Worm (Caenorhabditis elegans) whole organism, L3 larva: Measurements from ENCODE around the gene Y59E9AL.8.
"Not testable (repeated sequence)": the region's sequence is repeated elsewhere in the genome, so short reads cannot be mapped to it uniquely, and the experiment has no call there.

ENCODE experiments used
- R02D3.7 ChIP-seq: fragments of 150-350 bp; optimal IDR thresholded peaks from 2 replicates; lab custom pipeline; 2014; ENCODE audit warnings: missing biosample characterization, missing genetic modification characterization
- ZK546.5 ChIP-seq: sonication (generic microtip); optimal IDR thresholded peaks from 2 replicates; lab custom pipeline; 2017; ENCODE audit warnings: missing biosample characterization, missing genetic modification characterization
- ceh-16 ChIP-seq: sonication (generic microtip); optimal IDR thresholded peaks from 2 replicates; lab custom pipeline; 2017; ENCODE audit warnings: missing biosample characterization, missing genetic modification characterization
- ceh-28 ChIP-seq: fragments of 150-350 bp; optimal IDR thresholded peaks from 2 replicates; lab custom pipeline; 2014; ENCODE audit warnings: missing biosample characterization, missing genetic modification reagents, missing genetic modification characterization
- ceh-82 ChIP-seq: fragments of 150-350 bp; optimal IDR thresholded peaks from 2 replicates; lab custom pipeline; 2014; ENCODE audit warnings: missing biosample characterization, missing genetic modification characterization
- ceh-9 ChIP-seq: sonication (generic microtip); optimal IDR thresholded peaks from 2 replicates; lab custom pipeline; 2018; ENCODE audit warnings: missing biosample characterization, missing genetic modification characterization
- daf-12 ChIP-seq: fragments of 150-350 bp; optimal IDR thresholded peaks from 2 replicates; lab custom pipeline; 2014; ENCODE audit warnings: missing biosample characterization, missing genetic modification reagents, missing genetic modification characterization
- egl-27 ChIP-seq: sonication (generic microtip); optimal IDR thresholded peaks from 4 replicates; lab custom pipeline; 2017; ENCODE audit warnings: missing biosample characterization, missing genetic modification reagents, missing genetic modification characterization
- egl-5 ChIP-seq: fragments of 150-350 bp; optimal IDR thresholded peaks from 2 replicates; lab custom pipeline; 2017; ENCODE audit warnings: missing biosample characterization, missing genetic modification reagents, missing genetic modification characterization, inconsistent platforms
- elt-1 ChIP-seq: fragments of 150-350 bp; optimal IDR thresholded peaks from 2 replicates; lab custom pipeline; 2014; ENCODE audit warnings: missing biosample characterization, missing genetic modification characterization
- eor-1 ChIP-seq, 2 experiments: fragments of 150-350 bp; optimal IDR thresholded peaks; 2 replicates each; lab custom pipeline; 2014 to 2018; ENCODE audit warnings: missing biosample characterization in 2 of 2, missing genetic modification characterization in 2 of 2
- hmg-11 ChIP-seq: sonication (generic microtip); optimal IDR thresholded peaks from 2 replicates; lab custom pipeline; 2016; ENCODE audit warnings: missing genetic modification characterization, missing compliant biosample characterization
- jun-1 ChIP-seq: fragments of 150-350 bp; optimal IDR thresholded peaks from 2 replicates; lab custom pipeline; 2014; ENCODE audit warnings: missing biosample characterization, missing genetic modification reagents, missing genetic modification characterization
- lin-15B ChIP-seq: fragments of 150-350 bp; optimal IDR thresholded peaks from 2 replicates; lab custom pipeline; 2014; ENCODE audit warnings: missing biosample characterization, missing genetic modification characterization
- mdl-1 ChIP-seq: fragments of 150-350 bp; optimal IDR thresholded peaks from 2 replicates; lab custom pipeline; 2014; ENCODE audit warnings: missing biosample characterization, missing genetic modification characterization
- nfya-1 ChIP-seq: sonication (generic microtip); optimal IDR thresholded peaks from 2 replicates; lab custom pipeline; 2017; ENCODE audit warnings: missing genetic modification characterization, mild to moderate bottlenecking, missing compliant biosample characterization, antibody characterized with exemption, moderate library complexity; ENCODE audit not compliant: insufficient read depth
- nhr-12 ChIP-seq: fragments of 150-350 bp; optimal IDR thresholded peaks from 2 replicates; lab custom pipeline; 2014; ENCODE audit warnings: missing biosample characterization, missing genetic modification characterization
- nhr-23 ChIP-seq: fragments of 150-350 bp; optimal IDR thresholded peaks from 2 replicates; lab custom pipeline; 2014; ENCODE audit warnings: missing biosample characterization, missing genetic modification reagents, missing genetic modification characterization
- nhr-25 ChIP-seq: sonication (generic microtip); optimal IDR thresholded peaks from 2 replicates; lab custom pipeline; 2017; ENCODE audit warnings: missing biosample characterization, missing genetic modification characterization
- nhr-28 ChIP-seq: fragments of 150-350 bp; optimal IDR thresholded peaks from 2 replicates; lab custom pipeline; 2014; ENCODE audit warnings: missing biosample characterization, missing genetic modification characterization
- nhr-43 ChIP-seq: sonication (generic microtip); optimal IDR thresholded peaks from 2 replicates; lab custom pipeline; 2016; ENCODE audit warnings: mild to moderate bottlenecking, missing genetic modification characterization, missing compliant biosample characterization; ENCODE audit not compliant: poor library complexity, severe bottlenecking
- nhr-67 ChIP-seq: fragments of 150-350 bp; optimal IDR thresholded peaks from 2 replicates; lab custom pipeline; 2014; ENCODE audit warnings: missing biosample characterization, missing genetic modification characterization
- nhr-76 ChIP-seq: fragments of 150-350 bp; sonication (generic microtip); optimal IDR thresholded peaks from 5 replicates; lab custom pipeline; 2014; ENCODE audit warnings: missing biosample characterization, missing genetic modification characterization
- nhr-77 ChIP-seq: fragments of 150-350 bp; optimal IDR thresholded peaks from 2 replicates; lab custom pipeline; 2014; ENCODE audit warnings: missing biosample characterization, missing genetic modification characterization
- pha-4 ChIP-seq: fragments of 150-350 bp; optimal IDR thresholded peaks from 2 replicates; lab custom pipeline; 2014; ENCODE audit warnings: missing biosample characterization, missing genetic modification reagents, missing genetic modification characterization
- sea-2 ChIP-seq: fragments of 150-350 bp; sonication (generic microtip); optimal IDR thresholded peaks from 4 replicates; lab custom pipeline; 2014; ENCODE audit warnings: missing biosample characterization, missing genetic modification reagents, missing genetic modification characterization
- skn-1 ChIP-seq: fragments of 150-350 bp; optimal IDR thresholded peaks from 2 replicates; lab custom pipeline; 2014; ENCODE audit warnings: missing biosample characterization, missing genetic modification characterization
- snpc-4 ChIP-seq: fragments of 150-350 bp; optimal IDR thresholded peaks from 2 replicates; lab custom pipeline; 2014; ENCODE audit warnings: missing biosample characterization, missing genetic modification characterization
- tbx-2 ChIP-seq: sonication (generic microtip); optimal IDR thresholded peaks from 2 replicates; lab custom pipeline; 2016; ENCODE audit warnings: mild to moderate bottlenecking, missing genetic modification characterization, missing compliant biosample characterization
- unc-39 ChIP-seq: sonication (generic microtip); optimal IDR thresholded peaks from 4 replicates; lab custom pipeline; 2017; ENCODE audit warnings: missing biosample characterization, missing genetic modification characterization
- ztf-11 ChIP-seq: fragments of 150-350 bp; optimal IDR thresholded peaks from 2 replicates; lab custom pipeline; 2014; ENCODE audit warnings: missing biosample characterization, missing genetic modification characterization
- ztf-4 ChIP-seq: fragments of 150-350 bp; optimal IDR thresholded peaks from 2 replicates; lab custom pipeline; 2014; ENCODE audit warnings: missing biosample characterization, missing genetic modification characterization

Gene Y59E9AL.8

DNA sequence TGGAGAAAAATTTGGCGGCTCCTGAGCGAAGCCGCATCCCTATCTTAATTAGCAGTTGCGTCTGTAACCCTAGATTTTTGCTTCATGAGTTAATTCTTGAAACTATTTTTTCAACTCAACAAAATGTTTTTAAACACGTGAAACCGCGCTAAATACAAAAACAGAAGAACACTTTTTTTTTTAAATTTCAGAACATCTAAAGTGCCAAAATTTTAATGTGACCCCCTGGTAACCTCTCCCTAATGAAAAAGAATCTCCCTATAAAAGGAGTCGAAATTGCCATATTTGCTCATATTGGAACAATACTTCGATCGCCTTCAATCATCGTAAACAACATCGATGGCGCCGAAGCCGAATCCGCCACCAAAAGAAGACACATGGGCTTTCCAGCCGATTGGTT is 2.4 kb upstream of the Y59E9AL.8 start, which contains the start of gene nsph-4.1:
nsph-4.1 (plus strand) TSS at position 301 of the 400 bp plus-strand sequence.
- not testable (repeated sequence) for TF ChIP-seq nhr-76 (tag; lab: Kevin White, UChicago); nhr-43 (tag; lab: Kevin White, UChicago); mdl-1
- TF ChIP-seq, all 47 proteins: peak for 0; not testable (repeated sequence) for 47

DNA sequence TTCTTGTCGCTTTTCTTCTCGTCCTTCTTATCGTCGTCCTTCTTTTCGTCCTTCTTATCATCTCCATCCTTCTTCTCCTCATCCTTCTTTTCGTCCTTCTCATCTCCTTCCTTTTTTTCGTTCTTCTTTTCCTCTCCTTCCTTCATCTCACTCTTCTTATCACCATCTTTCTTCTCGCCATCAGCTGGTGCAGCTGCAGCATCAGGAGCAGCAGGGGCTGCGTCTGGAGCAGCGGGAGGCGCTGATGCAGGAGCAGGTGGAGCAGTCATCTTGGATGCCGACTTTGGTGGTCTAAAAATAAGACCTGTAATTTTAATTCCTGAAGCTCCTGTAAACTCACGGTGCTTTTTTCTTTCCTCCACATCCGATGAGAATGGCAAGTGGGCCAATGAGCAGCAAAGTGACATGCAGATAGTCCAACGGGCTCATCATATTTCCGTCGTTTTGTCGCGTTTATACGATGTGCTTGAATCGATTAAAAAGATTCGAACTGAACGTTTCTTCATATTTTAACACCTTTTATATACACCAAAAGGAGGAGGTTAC is 1.2 kb upstream of the Y59E9AL.8 start, which contains the start of gene cylc-1:
cylc-1 (minus strand) TSS at position 496 of the 546 bp plus-strand sequence.
- not testable (repeated sequence) for TF ChIP-seq nhr-43 (tag; lab: Kevin White, UChicago); ceh-9 (tag; lab: Kevin White, UChicago); ztf-11

DNA sequence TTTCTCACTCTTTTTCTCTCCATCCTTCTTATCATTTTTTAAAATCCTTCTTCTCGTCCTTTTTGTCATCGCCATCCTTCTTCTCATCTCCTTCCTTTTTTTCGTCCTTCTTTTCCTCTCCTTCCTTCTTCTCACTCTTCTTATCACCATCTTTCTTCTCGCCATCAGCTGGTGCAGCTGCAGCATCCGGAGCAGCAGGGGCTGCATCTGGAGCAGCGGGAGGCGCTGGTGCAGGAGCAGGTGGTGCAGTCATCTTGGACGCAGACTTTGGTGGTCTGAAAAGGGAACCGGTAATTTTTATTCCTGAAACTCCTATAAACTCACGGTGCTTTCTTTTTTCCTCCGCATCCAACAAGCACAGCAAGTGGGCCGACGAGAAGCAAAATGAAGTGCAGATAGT is 2.4 kb downstream of the Y59E9AL.8 start:
- TF ChIP-seq snpc-4 (tag; lab: Kevin White, UChicago) (no peak), R02D3.7 (tag; lab: Kevin White, UChicago) (no peak), ztf-11 (no peak)

DNA sequence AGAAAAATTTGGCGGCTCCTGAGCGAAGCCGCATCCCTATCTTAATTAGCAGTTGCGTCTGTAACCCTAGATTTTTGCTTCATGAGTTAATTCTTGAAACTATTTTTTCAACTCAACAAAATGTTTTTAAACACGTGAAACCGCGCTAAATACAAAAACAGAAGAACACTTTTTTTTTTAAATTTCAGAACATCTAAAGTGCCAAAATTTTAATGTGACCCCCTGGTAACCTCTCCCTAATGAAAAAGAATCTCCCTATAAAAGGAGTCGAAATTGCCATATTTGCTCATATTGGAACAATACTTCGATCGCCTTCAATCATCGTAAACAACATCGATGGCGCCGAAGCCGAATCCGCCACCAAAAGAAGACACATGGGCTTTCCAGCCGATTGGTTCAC is 5.6 kb downstream of the Y59E9AL.8 start, which contains the start of gene nsph-4.2:
nsph-4.2 (plus strand) TSS at position 301 of the 400 bp plus-strand sequence.
- not testable (repeated sequence) for TF ChIP-seq ceh-16 (tag; lab: Kevin White, UChicago); nhr-12; nhr-67

DNA sequence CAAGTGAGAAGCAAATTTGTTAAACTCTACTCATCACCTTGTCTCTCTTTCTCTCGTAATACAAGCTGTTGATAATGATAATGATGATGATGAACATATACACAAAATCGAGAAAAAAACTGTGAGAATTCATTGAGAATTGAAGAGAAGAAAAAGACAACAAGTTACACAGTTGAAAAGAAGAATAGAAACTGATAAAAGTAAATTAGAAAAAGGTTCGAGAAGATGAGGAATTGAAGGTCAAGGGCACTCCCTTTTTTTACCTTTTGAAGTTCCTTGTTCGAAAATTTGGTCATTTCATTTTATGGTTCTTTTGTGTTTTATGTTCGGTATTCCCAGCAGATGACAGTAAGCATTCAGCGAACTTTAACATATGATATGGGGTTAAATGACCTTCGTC is 7.8 kb downstream of the Y59E9AL.8 start:
- TF ChIP-seq egl-27 (tag; lab: Kevin White, UChicago) (no peak), nhr-23 (tag; lab: Kevin White, UChicago) (peak; percentile 82), nhr-25 (tag; lab: Kevin White, UChicago) (peak; percentile 66), ceh-16 (tag; lab: Kevin White, UChicago) (no peak), sea-2 (GFP tag; lab: Kevin White, UChicago) (no peak), pha-4 (tag; lab: Kevin White, UChicago) (no peak), nhr-43 (tag; lab: Kevin White, UChicago) (no peak), skn-1 (no peak), eor-1 (tag; optimal IDR thresholded peaks at IDR 0.05; lab: Kevin White, UChicago) (no peak), nhr-28 (no peak), hmg-11 (tag; lab: Kevin White, UChicago) (no peak), unc-39 (no peak)

ce11 chrIV:5215092-5215491 is 9.0 kb downstream of the Y59E9AL.8 start, which contains the start of gene Y59E9AL.4:
Y59E9AL.4 (minus strand) TSS chrIV:5215192.
- TF ChIP-seq ZK546.5, result no peak
- no peak for TF ChIP-seq nhr-76 (tag; lab: Kevin White, UChicago)
- no peak for TF ChIP-seq jun-1 (tag; lab: Kevin White, UChicago)
- TF ChIP-seq nhr-67, result no peak
- no peak for TF ChIP-seq egl-5 (tag; lab: Kevin White, UChicago)
- TF ChIP-seq ztf-11, result no peak
- TF ChIP-seq daf-12 (tag; lab: Kevin White, UChicago), result no peak
- no peak for TF ChIP-seq ceh-28 (tag; lab: Kevin White, UChicago)
- TF ChIP-seq unc-39, result no peak
- TF ChIP-seq lin-15B (tag; lab: Kevin White, UChicago), result no peak
- TF ChIP-seq elt-1 (tag; lab: Kevin White, UChicago), result no peak
- TF ChIP-seq eor-1 (tag; optimal IDR thresholded peaks at IDR 0.05; lab: Kevin White, UChicago), result no peak
- no peak for TF ChIP-seq nhr-77 (tag; lab: Kevin White, UChicago)
- no peak for TF ChIP-seq pha-4 (tag; lab: Kevin White, UChicago)
- TF ChIP-seq ceh-16 (tag; lab: Kevin White, UChicago), result no peak
- no peak for TF ChIP-seq ceh-82 (tag; lab: Kevin White, UChicago)
- TF ChIP-seq tbx-2 (tag; lab: Kevin White, UChicago), result no peak
- no peak for TF ChIP-seq R02D3.7 (tag; lab: Kevin White, UChicago)
- no peak for TF ChIP-seq nfya-1 (tag; lab: Kevin White, UChicago)
- TF ChIP-seq ztf-4 (tag; lab: Kevin White, UChicago), result no peak
